Worm (Caenorhabditis elegans) whole organism, L3 larva: ENCODE measurements around the gene Y44A6D.7.

Source experiments
- ama-1 ChIP-seq: fragments of 150-350 bp; optimal IDR thresholded peaks from 2 replicates; lab custom pipeline; 2018
- elt-2 ChIP-seq: sonication (generic microtip); optimal IDR thresholded peaks from 2 replicates; lab custom pipeline; 2016; ENCODE audit warnings: missing genetic modification reagents, mild to moderate bottlenecking, missing genetic modification characterization, missing compliant biosample characterization
- fos-1 ChIP-seq: fragments of 150-350 bp; optimal IDR thresholded peaks from 2 replicates; lab custom pipeline; 2014; ENCODE audit warnings: missing biosample characterization, missing genetic modification characterization
- mdl-1 ChIP-seq: fragments of 150-350 bp; optimal IDR thresholded peaks from 2 replicates; lab custom pipeline; 2014; ENCODE audit warnings: missing biosample characterization, missing genetic modification characterization
- nhr-237 ChIP-seq: fragments of 150-350 bp; optimal IDR thresholded peaks from 2 replicates; lab custom pipeline; 2014; ENCODE audit warnings: missing biosample characterization, missing genetic modification characterization
- nhr-43 ChIP-seq: sonication (generic microtip); optimal IDR thresholded peaks from 2 replicates; lab custom pipeline; 2016; ENCODE audit warnings: mild to moderate bottlenecking, missing genetic modification characterization, missing compliant biosample characterization; ENCODE audit not compliant: poor library complexity, severe bottlenecking
- nhr-76 ChIP-seq: fragments of 150-350 bp; sonication (generic microtip); optimal IDR thresholded peaks from 5 replicates; lab custom pipeline; 2014; ENCODE audit warnings: missing biosample characterization, missing genetic modification characterization
- nhr-77 ChIP-seq: fragments of 150-350 bp; optimal IDR thresholded peaks from 2 replicates; lab custom pipeline; 2014; ENCODE audit warnings: missing biosample characterization, missing genetic modification characterization
- pha-4 ChIP-seq: fragments of 150-350 bp; optimal IDR thresholded peaks from 2 replicates; lab custom pipeline; 2014; ENCODE audit warnings: missing biosample characterization, missing genetic modification reagents, missing genetic modification characterization
- pqm-1 ChIP-seq: fragments of 150-350 bp; optimal IDR thresholded peaks from 2 replicates; lab custom pipeline; 2017; ENCODE audit warnings: missing biosample characterization, missing genetic modification characterization, inconsistent platforms
- sea-2 ChIP-seq: fragments of 150-350 bp; sonication (generic microtip); optimal IDR thresholded peaks from 4 replicates; lab custom pipeline; 2014; ENCODE audit warnings: missing biosample characterization, missing genetic modification reagents, missing genetic modification characterization
- unc-39 ChIP-seq: sonication (generic microtip); optimal IDR thresholded peaks from 4 replicates; lab custom pipeline; 2017; ENCODE audit warnings: missing biosample characterization, missing genetic modification characterization
- ztf-4 ChIP-seq: fragments of 150-350 bp; optimal IDR thresholded peaks from 2 replicates; lab custom pipeline; 2014; ENCODE audit warnings: missing biosample characterization, missing genetic modification characterization

DNA sequence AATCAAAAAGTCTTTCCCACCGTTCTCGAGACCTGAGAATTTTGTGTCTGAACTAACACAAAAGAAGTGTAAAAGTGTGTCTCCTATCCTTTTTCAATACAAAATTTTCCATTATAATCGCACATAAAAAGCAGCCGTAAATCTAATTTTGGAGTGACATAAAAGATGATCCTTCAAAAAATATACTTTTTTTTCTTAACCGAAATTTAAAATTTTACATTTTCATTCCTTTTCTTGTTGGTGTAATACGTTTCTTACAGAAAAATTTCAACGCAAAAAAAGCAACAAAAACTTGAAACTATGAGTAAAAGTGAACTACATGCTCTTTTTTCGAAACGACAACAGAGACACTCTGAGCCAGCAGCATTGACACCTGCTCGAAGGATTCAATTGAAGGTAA lies 7.5 kb upstream of the Y44A6D.7 start, which contains the start of gene Y44A6D.6:
- TF ChIP-seq sea-2 (GFP tag; lab: Kevin White, UChicago) (no peak), unc-39 (tag; lab: Kevin White, UChicago) (no peak), nhr-76 (tag; lab: Kevin White, UChicago) (no peak), ama-1 (lab: Kevin White, UChicago) (no peak), mdl-1 (no peak), pha-4 (tag; lab: Kevin White, UChicago) (no peak), ztf-4 (no peak), fos-1 (tag; lab: Kevin White, UChicago) (no peak), nhr-237 (tag; lab: Kevin White, UChicago) (no peak), elt-2 (tag; lab: Kevin White, UChicago) (no peak), nhr-43 (tag; lab: Kevin White, UChicago) (no peak), pqm-1 (tag; lab: Kevin White, UChicago) (no peak), nhr-77 (no peak)
